Fruit fly (Drosophila melanogaster): ENCODE measurements around the gene Tom.

DNA sequence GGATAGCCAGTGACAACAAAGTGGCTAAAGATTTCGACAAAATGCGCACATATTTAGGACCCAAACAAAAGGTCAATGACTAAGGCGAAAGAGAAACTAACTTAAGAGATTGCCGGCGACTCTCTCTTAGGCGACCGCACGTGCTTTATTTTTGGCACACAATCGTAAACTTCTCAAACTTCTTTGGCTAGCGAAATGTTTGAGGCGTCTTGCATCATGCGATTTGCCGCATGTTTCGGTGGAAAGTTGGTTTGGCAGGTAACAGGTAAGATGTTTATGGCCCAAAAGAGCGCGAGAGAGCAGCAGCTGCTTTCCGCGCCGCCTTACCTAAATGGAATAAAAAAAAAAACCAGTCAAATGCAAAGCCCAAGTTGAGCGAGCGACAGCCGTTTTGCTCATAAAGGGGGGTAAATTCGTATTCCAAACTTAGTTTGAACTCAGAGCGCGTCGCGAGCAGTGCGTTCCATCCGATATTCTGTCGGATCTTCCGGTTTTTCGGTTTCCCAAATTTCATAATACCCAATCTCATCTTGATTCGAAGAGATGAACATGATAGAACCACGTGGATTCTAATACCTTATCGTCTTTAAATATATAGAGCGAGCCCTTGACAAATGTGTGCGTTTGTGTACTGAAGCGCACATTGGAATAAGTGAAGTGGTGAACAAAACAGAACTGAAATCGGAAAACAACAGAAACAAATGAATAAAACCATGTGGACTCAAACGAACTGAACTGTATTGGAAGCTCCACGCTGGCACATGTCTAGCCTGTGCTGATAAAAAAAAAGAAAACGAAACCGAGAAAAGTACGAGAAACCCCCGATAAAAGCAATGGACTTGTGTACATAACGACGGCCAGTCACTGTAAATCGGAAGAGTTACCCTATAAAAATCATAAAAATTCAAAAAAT lies 18.1 kb downstream of the Tom start:
- TF ChIP-seq CG8478 (optimal IDR thresholded peaks at IDR 0.05) (no peak), pan (optimal IDR thresholded peaks at IDR 0.05) (no peak), Dll (optimal IDR thresholded peaks at IDR 0.05) (no peak), usp (GFP tag; optimal IDR thresholded peaks at IDR 0.05) (no peak), EcR (GFP tag; optimal IDR thresholded peaks at IDR 0.05) (peak in 1 of 2 experiments; percentile 55)

All from whole organism.